Worm (Caenorhabditis elegans) whole organism, late embryonic: Measurements from ENCODE around the gene R07B1.9.

ENCODE experiments used
- hlh-6 ChIP-seq: sonication (generic microtip); optimal IDR thresholded peaks from 2 replicates; lab custom pipeline; 2016; ENCODE audit warnings: missing genotype, missing genetic modification characterization, missing compliant biosample characterization
- hlh-8 ChIP-seq: sonication (generic microtip); optimal IDR thresholded peaks from 2 replicates; lab custom pipeline; 2016; ENCODE audit warnings: missing genotype, missing genetic modification characterization, missing compliant biosample characterization
- nhr-232 ChIP-seq: sonication (generic microtip); optimal IDR thresholded peaks from 2 replicates; lab custom pipeline; 2016; ENCODE audit warnings: missing genetic modification characterization, missing compliant biosample characterization
- npax-4 ChIP-seq: sonication (generic microtip); optimal IDR thresholded peaks from 2 replicates; lab custom pipeline; 2016; ENCODE audit warnings: missing genetic modification characterization, missing compliant biosample characterization
- ref-2 ChIP-seq: sonication (generic microtip); optimal IDR thresholded peaks from 2 replicates; lab custom pipeline; 2016; ENCODE audit warnings: missing genetic modification characterization, missing compliant biosample characterization

ce11 chrX:9866355-9866754, 10.9 kb upstream of the R07B1.9 start, which contains the start of gene R07B1.6:
- TF ChIP-seq npax-4 (no peak), ref-2 (no peak), hlh-6 (tag; lab: Kevin White, UChicago) (no peak), hlh-8 (no peak), nhr-232 (tag; lab: Kevin White, UChicago) (no peak)
